Worm (Caenorhabditis elegans): Measurements from ENCODE around the gene C01G12.13.

DNA sequence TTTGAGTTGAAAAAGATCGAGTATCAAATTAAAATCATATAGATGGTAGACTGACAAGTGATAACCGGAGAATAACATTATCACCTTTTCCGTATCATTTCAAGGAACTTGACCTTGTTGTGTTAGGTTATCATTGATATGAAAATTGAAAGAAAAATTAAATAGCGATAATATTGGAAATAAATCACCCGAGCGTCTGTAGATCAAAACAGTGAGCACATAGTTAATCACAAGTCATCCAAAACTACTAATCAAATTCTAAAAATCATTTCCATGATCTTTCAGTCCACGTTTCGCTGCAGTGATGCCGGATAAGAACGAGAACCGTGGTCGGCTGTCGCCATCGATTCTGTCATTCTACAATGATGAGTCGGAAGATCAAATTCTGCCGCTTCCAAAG, 43.3 kb downstream of the C01G12.13 start:
- TF ChIP-seq efl-1 (GFP tag; optimal IDR thresholded peaks at IDR 0.05) (no peak), C17E4.6 (GFP tag; IDR thresholded peaks at IDR 0.05) (no peak), nfya-1 (tag; optimal IDR thresholded peaks at IDR 0.05; ENCODE audit: borderline replicate concordance, insufficient read depth) (no peak), F55B11.4 (tag; optimal IDR thresholded peaks at IDR 0.05; ENCODE audit: borderline replicate concordance, insufficient read depth) (no peak), hmg-20 (GFP tag; IDR thresholded peaks at IDR 0.05) (no peak), somi-1 (GFP tag; optimal IDR thresholded peaks at IDR 0.05) (no peak), Y79H2A.3 (GFP tag; conservative IDR thresholded peaks at IDR 0.05) (no peak), mcd-1 (GFP tag; IDR thresholded peaks at IDR 0.05) (no peak)
